Worm (Caenorhabditis elegans) whole organism, L4 larva: ENCODE results near the gene pzf-1.

Experiments
- ama-1 ChIP-seq: fragments of 150-350 bp; optimal IDR thresholded peaks from 2 replicates; lab custom pipeline; 2014; ENCODE audit warnings: inconsistent platforms, mixed read lengths
- fkh-10 ChIP-seq: fragments of 150-350 bp; optimal IDR thresholded peaks from 2 replicates; lab custom pipeline; 2014; ENCODE audit warnings: missing biosample characterization, missing genetic modification reagents, missing genetic modification characterization
- lin-39 ChIP-seq: fragments of 150-350 bp; optimal IDR thresholded peaks from 2 replicates; lab custom pipeline; 2014; ENCODE audit warnings: missing biosample characterization, missing genetic modification reagents, missing genetic modification characterization
- nhr-237 ChIP-seq: sonication (generic microtip); optimal IDR thresholded peaks from 2 replicates; lab custom pipeline; 2017; ENCODE audit warnings: missing biosample characterization, missing genetic modification characterization
- pqm-1 ChIP-seq: sonication (generic microtip); optimal IDR thresholded peaks from 2 replicates; lab custom pipeline; 2017; ENCODE audit warnings: missing biosample characterization, missing genetic modification characterization
- saeg-2 ChIP-seq: fragments of 200-800 bp; sonication (Bioruptor generic); IDR thresholded peaks from 2 replicates; pipeline ENCODE4 v1.3.6; 2022; ENCODE audit warnings: missing genetic modification reagents, missing genetic modification characterization, missing compliant biosample characterization
- unc-130 ChIP-seq: sonication (generic microtip); optimal IDR thresholded peaks from 2 replicates; lab custom pipeline; 2016; ENCODE audit warnings: missing genetic modification reagents, missing genetic modification characterization, missing compliant biosample characterization

DNA sequence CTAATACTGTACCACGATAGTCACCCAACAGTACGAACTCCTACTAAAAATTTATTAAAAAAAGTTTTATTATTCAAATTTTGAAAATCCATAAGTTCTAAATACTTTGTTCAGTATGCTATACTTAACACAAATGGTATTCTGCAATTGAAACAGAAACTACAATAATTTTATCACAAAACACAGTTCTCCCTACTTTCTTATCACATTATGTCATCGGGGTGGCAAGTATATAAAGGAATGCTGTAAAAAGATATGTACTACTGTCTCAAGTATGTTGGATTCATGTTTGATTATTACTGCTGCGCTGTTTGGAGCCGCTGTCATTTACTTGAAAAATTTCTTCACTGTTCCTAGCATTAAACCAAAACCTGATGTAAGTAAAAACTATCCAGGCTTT lies 7.1 kb downstream of the pzf-1 start, which contains the start of gene cdr-1:
- TF ChIP-seq saeg-2 (GFP tag; lab: Robert Waterston, UW) = no peak
- no peak for TF ChIP-seq nhr-237 (tag; lab: Kevin White, UChicago)
- TF ChIP-seq ama-1 (lab: Kevin White, UChicago) = no peak
- TF ChIP-seq fkh-10 (GFP tag; lab: Kevin White, UChicago) = no peak
- TF ChIP-seq unc-130 (GFP tag; lab: Kevin White, UChicago) = no peak
- TF ChIP-seq lin-39 = no peak
- peak; percentile 39 for TF ChIP-seq pqm-1 (tag; lab: Kevin White, UChicago)
